Fruit fly (Drosophila melanogaster) whole organism, embryonic: ENCODE data around the gene ash1.

Experiments
- CG10366 ChIP-seq: fragments of 200-800 bp; sonication (Bioruptor generic); IDR thresholded peaks from 2 replicates; pipeline ENCODE4 v1.3.6; 2022; ENCODE audit warnings: missing biosample characterization, missing genetic modification characterization
- CG11093 ChIP-seq: fragments of 200-800 bp; sonication (Bioruptor generic); IDR thresholded peaks from 3 replicates; pipeline ENCODE4 v1.3.6; 2022; ENCODE audit warnings: missing biosample characterization, missing genetic modification characterization
- CG11456 ChIP-seq: fragments of 200-800 bp; sonication (Bioruptor generic); IDR thresholded peaks from 3 replicates; pipeline ENCODE4 v1.3.6; 2022; ENCODE audit warnings: missing biosample characterization, missing genetic modification characterization
- CG11560 ChIP-seq: fragments of 200-800 bp; sonication (Bioruptor generic); IDR thresholded peaks from 3 replicates; pipeline ENCODE4 v1.3.6; 2022; ENCODE audit warnings: missing biosample characterization, missing genetic modification characterization
- CG12744 ChIP-seq: fragments of 200-800 bp; sonication (Bioruptor generic); optimal IDR thresholded peaks from 2 replicates; lab custom pipeline; 2016; ENCODE audit warnings: missing biosample characterization, missing genetic modification characterization
- CG13624 ChIP-seq: fragments of 200-800 bp; sonication (Bioruptor generic); optimal IDR thresholded peaks from 2 replicates; lab custom pipeline; 2016; ENCODE audit warnings: missing biosample characterization, missing genetic modification characterization
- CG17385 ChIP-seq: fragments of 200-800 bp; sonication (Bioruptor generic); optimal IDR thresholded peaks from 3 replicates; lab custom pipeline; 2018; ENCODE audit warnings: missing biosample characterization, mild to moderate bottlenecking, missing genetic modification characterization
- CG18599 ChIP-seq: fragments of 200-800 bp; sonication (Bioruptor generic); optimal IDR thresholded peaks from 3 replicates; lab custom pipeline; 2017; ENCODE audit warnings: missing biosample characterization, missing genetic modification characterization, mild to moderate bottlenecking, moderate library complexity, missing genetic modification reagents
- CG18619 ChIP-seq: fragments of 200-800 bp; sonication (Bioruptor generic); optimal IDR thresholded peaks from 3 replicates; lab custom pipeline; 2017; ENCODE audit warnings: missing biosample characterization, mild to moderate bottlenecking, missing genetic modification characterization
- CG31388 ChIP-seq: fragments of 200-800 bp; sonication (Bioruptor generic); optimal IDR thresholded peaks from 2 replicates; lab custom pipeline; 2016; ENCODE audit warnings: missing biosample characterization, missing genetic modification characterization
- CG3726 ChIP-seq: fragments of 200-800 bp; sonication (Bioruptor generic); IDR thresholded peaks from 3 replicates; pipeline ENCODE4, ENCODE4 v1.3.6; 2022; ENCODE audit warnings: missing biosample characterization, missing genetic modification characterization
- CG3995 ChIP-seq: fragments of 200-800 bp; sonication (Bioruptor generic); optimal IDR thresholded peaks from 3 replicates; lab custom pipeline; 2016; ENCODE audit warnings: missing biosample characterization, missing genetic modification characterization
- CG4617 ChIP-seq: fragments of 200-800 bp; sonication (Bioruptor generic); optimal IDR thresholded peaks from 3 replicates; lab custom pipeline; 2016; ENCODE audit warnings: missing biosample characterization, missing genetic modification characterization, borderline replicate concordance
- CG4707 ChIP-seq: fragments of 200-800 bp; sonication (Bioruptor generic); optimal IDR thresholded peaks from 2 replicates; lab custom pipeline; 2018; ENCODE audit warnings: missing biosample characterization, mild to moderate bottlenecking, missing genetic modification characterization, moderate library complexity
- CG4820 ChIP-seq: fragments of 200-800 bp; sonication (Bioruptor generic); optimal IDR thresholded peaks from 3 replicates; lab custom pipeline; 2016; ENCODE audit warnings: missing biosample characterization, missing genetic modification characterization
- CG6689 ChIP-seq: fragments of 200-800 bp; sonication (Bioruptor generic); IDR thresholded peaks from 2 replicates; pipeline ENCODE4 v1.3.6; 2022; ENCODE audit warnings: missing biosample characterization, missing genetic modification characterization
- CG6854 ChIP-seq: fragments of 200-800 bp; sonication (Bioruptor generic); optimal IDR thresholded peaks from 3 replicates; lab custom pipeline; 2017; ENCODE audit warnings: missing biosample characterization, mild to moderate bottlenecking, missing genetic modification characterization
- CG7357 ChIP-seq: fragments of 200-800 bp; sonication (Bioruptor generic); IDR thresholded peaks from 3 replicates; pipeline ENCODE4 v1.3.6; 2022; ENCODE audit warnings: missing biosample characterization, missing genetic modification characterization
- CG7745 ChIP-seq: fragments of 200-800 bp; sonication (Bioruptor generic); optimal IDR thresholded peaks from 2 replicates; lab custom pipeline; 2018; ENCODE audit warnings: missing biosample characterization, mild to moderate bottlenecking, missing genetic modification characterization, moderate library complexity
- CG7839 ChIP-seq: fragments of 200-800 bp; sonication (Bioruptor generic); optimal IDR thresholded peaks from 3 replicates; lab custom pipeline; 2018; ENCODE audit warnings: missing biosample characterization, mild to moderate bottlenecking, missing genetic modification characterization, moderate library complexity
- CG7928 ChIP-seq: fragments of 200-800 bp; sonication (Bioruptor generic); optimal IDR thresholded peaks from 2 replicates; lab custom pipeline; 2017; ENCODE audit warnings: missing biosample characterization, mild to moderate bottlenecking, missing genetic modification characterization
- CG8281 ChIP-seq: fragments of 200-800 bp; sonication (Bioruptor generic); optimal IDR thresholded peaks from 2 replicates; lab custom pipeline; 2018; ENCODE audit warnings: missing biosample characterization, mild to moderate bottlenecking, missing genetic modification characterization, moderate library complexity
- CG8924 ChIP-seq: fragments of 200-800 bp; optimal IDR thresholded peaks from 3 replicates; lab custom pipeline; 2019; ENCODE audit warnings: missing biosample characterization, mild to moderate bottlenecking, missing genetic modification characterization, moderate library complexity
- CG9876 ChIP-seq: fragments of 200-800 bp; sonication (Bioruptor generic); optimal IDR thresholded peaks from 2 replicates; lab custom pipeline; 2016; ENCODE audit warnings: missing biosample characterization, missing genetic modification characterization
- D19A ChIP-seq: fragments of 200-800 bp; optimal IDR thresholded peaks from 3 replicates; lab custom pipeline; 2019; ENCODE audit warnings: missing biosample characterization, mild to moderate bottlenecking, missing genetic modification characterization, moderate library complexity
- Doc2 ChIP-seq: fragments of 200-800 bp; sonication (Bioruptor generic); IDR thresholded peaks from 2 replicates; pipeline ENCODE4 v1.3.6; 2022; ENCODE audit warnings: missing biosample characterization, missing genetic modification characterization
- HHEX ChIP-seq: fragments of 200-800 bp; sonication (Bioruptor generic); optimal IDR thresholded peaks from 3 replicates; lab custom pipeline; 2017; ENCODE audit warnings: missing biosample characterization, mild to moderate bottlenecking, missing genetic modification characterization, missing genetic modification reagents
- HmgZ ChIP-seq: fragments of 200-800 bp; sonication (Bioruptor generic); optimal IDR thresholded peaks from 2 replicates; lab custom pipeline; 2018; ENCODE audit warnings: missing biosample characterization, mild to moderate bottlenecking, missing genetic modification characterization
- Hmx ChIP-seq: fragments of 200-800 bp; sonication (Bioruptor generic); optimal IDR thresholded peaks from 2 replicates; lab custom pipeline; 2016; ENCODE audit warnings: missing biosample characterization, missing genetic modification characterization
- Hr78 ChIP-seq, 2 experiments: fragments of 200-800 bp in 1 of 2; fragments of >200 bp in 1 of 2; sonication (Bioruptor generic) in 1 of 2; optimal IDR thresholded peaks; 2 replicates each; lab custom pipeline; 2017 to 2019; ENCODE audit warnings: missing biosample characterization in 2 of 2, missing genetic modification characterization in 2 of 2, mild to moderate bottlenecking in 1 of 2, moderate library complexity in 1 of 2
- Med ChIP-seq: fragments of 200-800 bp; sonication (Bioruptor generic); peaks from one replicate; lab custom pipeline; 2016; ENCODE audit warnings: missing biosample characterization, missing genetic modification characterization, mild to moderate bottlenecking, inconsistent platforms, moderate library complexity
- Optix ChIP-seq: fragments of 200-800 bp; sonication (Bioruptor generic); IDR thresholded peaks from 3 replicates; pipeline ENCODE4 v1.3.6; 2022; ENCODE audit warnings: missing biosample characterization, missing genetic modification characterization
- Sry-δ ChIP-seq: fragments of 200-800 bp; sonication (Bioruptor generic); optimal IDR thresholded peaks from 2 replicates; lab custom pipeline; 2016; ENCODE audit warnings: missing biosample characterization, missing genetic modification characterization
- abd-A ChIP-seq: fragments of 200-800 bp; sonication (Bioruptor generic); optimal IDR thresholded peaks from 3 replicates; lab custom pipeline; 2019; ENCODE audit warnings: missing biosample characterization, mild to moderate bottlenecking, missing genetic modification characterization, moderate library complexity
- ap ChIP-seq: fragments of 200-800 bp; sonication (Bioruptor generic); IDR thresholded peaks from 2 replicates; pipeline ENCODE4 v1.3.6; 2022; ENCODE audit warnings: missing biosample characterization, missing genetic modification characterization
- dimm ChIP-seq: fragments of 200-800 bp; sonication (Bioruptor generic); IDR thresholded peaks from 2 replicates; pipeline ENCODE4 v1.3.6; 2022; ENCODE audit warnings: missing biosample characterization, missing genetic modification characterization
- en ChIP-seq: fragments of 200-800 bp; sonication (Bioruptor generic); optimal IDR thresholded peaks from 2 replicates; lab custom pipeline; 2016; ENCODE audit warnings: missing biosample characterization, missing genetic modification characterization
- gt ChIP-seq: fragments of 200-800 bp; sonication (Bioruptor generic); IDR thresholded peaks from 2 replicates; pipeline ENCODE4 v1.3.6; 2022; ENCODE audit warnings: missing biosample characterization, missing genetic modification characterization
- hb ChIP-seq: fragments of 200-800 bp; sonication (Bioruptor generic); IDR thresholded peaks from 3 replicates; pipeline ENCODE4 v1.3.6; 2022; ENCODE audit warnings: missing biosample characterization, missing genetic modification characterization; ENCODE audit not compliant: partially characterized antibody
- hkb ChIP-seq, 2 experiments: fragments of 200-800 bp in 1 of 2; fragments of >200 bp in 1 of 2; sonication (Bioruptor generic) in 1 of 2; IDR thresholded peaks in 1 of 2; optimal IDR thresholded peaks in 1 of 2; 2 replicates each; pipeline versions ENCODE4 v1.3.6 to Lab custom; 2017 to 2022; ENCODE audit warnings: missing biosample characterization in 1 of 2, missing genetic modification characterization in 1 of 2
- ind ChIP-seq: fragments of 200-800 bp; sonication (Bioruptor generic); optimal IDR thresholded peaks from 3 replicates; lab custom pipeline; 2016; ENCODE audit warnings: missing biosample characterization, missing genetic modification characterization
- kni ChIP-seq: fragments of 200-800 bp; sonication (Bioruptor generic); optimal IDR thresholded peaks from 3 replicates; lab custom pipeline; 2017; ENCODE audit warnings: mild to moderate bottlenecking, missing biosample characterization, missing genetic modification reagents, missing genetic modification characterization
- maf-S ChIP-seq: fragments of 200-800 bp; sonication (Bioruptor generic); optimal IDR thresholded peaks from 2 replicates; lab custom pipeline; 2016; ENCODE audit warnings: missing biosample characterization, missing genetic modification characterization
- nmo ChIP-seq: fragments of 200-800 bp; sonication (Bioruptor generic); optimal IDR thresholded peaks from 2 replicates; lab custom pipeline; 2018; ENCODE audit warnings: missing biosample characterization, mild to moderate bottlenecking, missing genetic modification characterization, moderate library complexity
- oc ChIP-seq: fragments of 200-800 bp; sonication (Bioruptor generic); optimal IDR thresholded peaks from 2 replicates; lab custom pipeline; 2018; ENCODE audit warnings: missing biosample characterization, mild to moderate bottlenecking, missing genetic modification characterization, moderate library complexity
- onecut ChIP-seq: fragments of 200-800 bp; sonication (Bioruptor generic); IDR thresholded peaks from 2 replicates; pipeline ENCODE4 v1.3.6; 2022; ENCODE audit warnings: missing biosample characterization, missing genetic modification characterization
- pzg ChIP-seq: fragments of 200-800 bp; sonication (Bioruptor generic); optimal IDR thresholded peaks from 3 replicates; lab custom pipeline; 2018; ENCODE audit warnings: missing biosample characterization, mild to moderate bottlenecking, missing genetic modification characterization, moderate library complexity
- rib ChIP-seq: fragments of 200-800 bp; sonication (Bioruptor generic); IDR thresholded peaks from 2 replicates; pipeline ENCODE4 v1.3.6; 2022; ENCODE audit warnings: missing biosample characterization, missing genetic modification characterization
- schlank ChIP-seq: fragments of 200-800 bp; sonication (Bioruptor generic); optimal IDR thresholded peaks from 2 replicates; lab custom pipeline; 2018; ENCODE audit warnings: missing biosample characterization, mild to moderate bottlenecking, missing genetic modification characterization
- sens ChIP-seq: fragments of 200-800 bp; sonication (Bioruptor generic); peaks from one replicate; lab custom pipeline; 2016; ENCODE audit warnings: missing biosample characterization, missing genetic modification characterization
- slp2 ChIP-seq: fragments of 200-800 bp; sonication (Bioruptor generic); optimal IDR thresholded peaks from 2 replicates; lab custom pipeline; 2016; ENCODE audit warnings: missing biosample characterization, missing genetic modification characterization
- yki ChIP-seq: fragments of >200 bp; optimal IDR thresholded peaks from 3 replicates; lab custom pipeline; 2018

Gene ash1

dm6 chr3L:19630701-19631100 lies 32.1 kb upstream of the ash1 start (continued):
- TF ChIP-seq CG31388 (GFP tag; lab: Kevin White, UChicago): no peak
- TF ChIP-seq CG3726 (GFP tag; lab: Robert Waterston, UW): no peak
- TF ChIP-seq gt (GFP tag; lab: Robert Waterston, UW): no peak
- no peak for TF ChIP-seq Doc2 (GFP tag; lab: Robert Waterston, UW)
- no peak for TF ChIP-seq CG7357 (GFP tag; lab: Robert Waterston, UW)
- TF ChIP-seq Hr78 (GFP tag; optimal IDR thresholded peaks at IDR 0.05; lab: Kevin White, UChicago): no peak
- no peak for TF ChIP-seq CG9876 (GFP tag; lab: Kevin White, UChicago)
- TF ChIP-seq kni: no peak
- TF ChIP-seq CG7839 (tag; lab: Kevin White, UChicago): no peak
- peak; percentile 67 for TF ChIP-seq CG3995 (GFP tag; lab: Kevin White, UChicago)
- no peak for TF ChIP-seq Optix (GFP tag; lab: Robert Waterston, UW)
- no peak for TF ChIP-seq CG4820 (GFP tag; lab: Kevin White, UChicago)
- no peak for TF ChIP-seq ap (GFP tag; lab: Robert Waterston, UW)
- TF ChIP-seq HHEX (GFP tag; lab: Kevin White, UChicago): no peak
- no peak for TF ChIP-seq slp2 (GFP tag; lab: Kevin White, UChicago)
- TF ChIP-seq HmgZ (tag; lab: Kevin White, UChicago): peak; percentile 22
- no peak for TF ChIP-seq CG11456
- no peak for TF ChIP-seq pzg (GFP tag; lab: Kevin White, UChicago)
- no peak for TF ChIP-seq CG4617 (GFP tag; lab: Kevin White, UChicago)
- no peak for TF ChIP-seq CG6689 (GFP tag; lab: Robert Waterston, UW)
- TF ChIP-seq CG13624 (GFP tag; lab: Kevin White, UChicago): peak; percentile 2
- TF ChIP-seq CG10366 (GFP tag; lab: Robert Waterston, UW): no peak
- TF ChIP-seq schlank (tag; lab: Kevin White, UChicago): peak; percentile 14
- no peak for TF ChIP-seq yki (lab: Kevin White, UChicago)
- no peak for TF ChIP-seq CG17385 (GFP tag; lab: Kevin White, UChicago)
- no peak for TF ChIP-seq CG8924 (tag; lab: Kevin White, UChicago)
- TF ChIP-seq dimm (GFP tag; lab: Robert Waterston, UW): no peak
- no peak for TF ChIP-seq CG11560
- peak; percentile 68 for TF ChIP-seq CG18599 (GFP tag; lab: Kevin White, UChicago)
- TF ChIP-seq CG7928 (GFP tag; lab: Kevin White, UChicago): no peak
- peak; percentile 3 for TF ChIP-seq CG4707 (GFP tag; lab: Kevin White, UChicago)
- TF ChIP-seq D19A (tag; lab: Kevin White, UChicago): no peak
- TF ChIP-seq CG12744: no peak
- no peak for TF ChIP-seq onecut
- TF ChIP-seq maf-S: no peak
- TF ChIP-seq abd-A: no peak
- peak; percentile 54 for TF ChIP-seq rib
- TF ChIP-seq hkb (optimal IDR thresholded peaks at IDR 0.05; lab: Kevin White, UChicago): no peak
- TF ChIP-seq hkb (GFP tag; IDR thresholded peaks at IDR 0.05; lab: Robert Waterston, UW): 0 out of 2 replicates have a peak, but pooled peaks have one; percentile 32
- TF ChIP-seq CG8281 (tag; lab: Kevin White, UChicago): no peak
- no peak for TF ChIP-seq oc (tag; lab: Kevin White, UChicago)
- no peak for TF ChIP-seq sens
- no peak for TF ChIP-seq en (GFP tag; lab: Kevin White, UChicago)
- TF ChIP-seq hb (GFP tag; lab: Robert Waterston, UW): no peak
- no peak for TF ChIP-seq Sry-δ
- no peak for TF ChIP-seq ind (GFP tag; lab: Kevin White, UChicago)
- peak; percentile 83 for TF ChIP-seq Med
- TF ChIP-seq CG11093 (GFP tag; lab: Robert Waterston, UW): no peak
- no peak for TF ChIP-seq CG18619 (GFP tag; lab: Kevin White, UChicago)
- TF ChIP-seq Hmx (GFP tag; lab: Kevin White, UChicago): no peak
- TF ChIP-seq CG6854: peak; percentile 31
- no peak for TF ChIP-seq nmo (GFP tag; lab: Kevin White, UChicago)
- no peak for TF ChIP-seq CG7745 (tag; lab: Kevin White, UChicago)
